Fruit fly (Drosophila melanogaster) whole organism, embryonic: ENCODE measurements around the gene CG11882.

Experiments
- Bgb ChIP-seq: fragments of 200-800 bp; sonication (Bioruptor generic); IDR thresholded peaks from 2 replicates; pipeline ENCODE4 v1.3.6; 2022; ENCODE audit warnings: missing biosample characterization, missing genetic modification characterization; ENCODE audit not compliant: partially characterized antibody
- Bteb2 ChIP-seq: fragments of 200-800 bp; sonication (Bioruptor generic); optimal IDR thresholded peaks from 2 replicates; lab custom pipeline; 2016; ENCODE audit warnings: missing biosample characterization, missing genetic modification characterization
- CG1024 ChIP-seq: fragments of 200-800 bp; sonication (Bioruptor generic); IDR thresholded peaks from 2 replicates; pipeline ENCODE4 v1.3.6; 2022; ENCODE audit warnings: missing biosample characterization, missing genetic modification characterization
- CG12104 ChIP-seq: fragments of 200-800 bp; sonication (Bioruptor generic); optimal IDR thresholded peaks from 3 replicates; lab custom pipeline; 2016; ENCODE audit warnings: missing biosample characterization, missing genetic modification characterization
- CG12155 ChIP-seq: fragments of 200-800 bp; sonication (Bioruptor generic); optimal IDR thresholded peaks from 3 replicates; lab custom pipeline; 2016; ENCODE audit warnings: missing biosample characterization, missing genetic modification characterization
- CG12236 ChIP-seq: fragments of 200-800 bp; sonication (Bioruptor generic); optimal IDR thresholded peaks from 2 replicates; lab custom pipeline; 2016; ENCODE audit warnings: missing biosample characterization, missing genetic modification characterization
- CG13624 ChIP-seq: fragments of 200-800 bp; sonication (Bioruptor generic); optimal IDR thresholded peaks from 2 replicates; lab custom pipeline; 2016; ENCODE audit warnings: missing biosample characterization, missing genetic modification characterization
- CG13775 ChIP-seq: fragments of 200-800 bp; sonication (Bioruptor generic); optimal IDR thresholded peaks from 3 replicates; lab custom pipeline; 2017; ENCODE audit warnings: missing biosample characterization, mild to moderate bottlenecking, missing genetic modification characterization
- CG17912 ChIP-seq: fragments of 200-800 bp; sonication (Bioruptor generic); optimal IDR thresholded peaks from 2 replicates; lab custom pipeline; 2018; ENCODE audit warnings: missing biosample characterization, mild to moderate bottlenecking, missing genetic modification characterization
- CG18262 ChIP-seq: fragments of 200-800 bp; optimal IDR thresholded peaks from 3 replicates; lab custom pipeline; 2019; ENCODE audit warnings: missing biosample characterization, mild to moderate bottlenecking, missing genetic modification characterization, moderate library complexity
- CG32772 ChIP-seq: fragments of 200-800 bp; sonication (Bioruptor generic); IDR thresholded peaks from 2 replicates; pipeline ENCODE4 v1.3.6; 2022; ENCODE audit warnings: missing biosample characterization, missing genetic modification characterization
- CG3726 ChIP-seq: fragments of 200-800 bp; sonication (Bioruptor generic); IDR thresholded peaks from 3 replicates; pipeline ENCODE4, ENCODE4 v1.3.6; 2022; ENCODE audit warnings: missing biosample characterization, missing genetic modification characterization
- CG4282 ChIP-seq: fragments of 200-800 bp; sonication (Bioruptor generic); optimal IDR thresholded peaks from 2 replicates; lab custom pipeline; 2016; ENCODE audit warnings: missing biosample characterization, missing genetic modification characterization
- CG6689 ChIP-seq: fragments of 200-800 bp; sonication (Bioruptor generic); IDR thresholded peaks from 2 replicates; pipeline ENCODE4 v1.3.6; 2022; ENCODE audit warnings: missing biosample characterization, missing genetic modification characterization
- CG6765 ChIP-seq: fragments of 200-800 bp; sonication (Bioruptor generic); optimal IDR thresholded peaks from 3 replicates; lab custom pipeline; 2017; ENCODE audit warnings: missing biosample characterization, mild to moderate bottlenecking, missing genetic modification characterization
- CG7745 ChIP-seq: fragments of 200-800 bp; sonication (Bioruptor generic); optimal IDR thresholded peaks from 2 replicates; lab custom pipeline; 2018; ENCODE audit warnings: missing biosample characterization, mild to moderate bottlenecking, missing genetic modification characterization, moderate library complexity
- CG7786 ChIP-seq: fragments of 200-800 bp; sonication (Bioruptor generic); optimal IDR thresholded peaks from 2 replicates; lab custom pipeline; 2016; ENCODE audit warnings: missing biosample characterization, missing genetic modification characterization
- CG8765 ChIP-seq: fragments of 200-800 bp; sonication (Bioruptor generic); IDR thresholded peaks from 2 replicates; pipeline ENCODE4 v1.3.6; 2022; ENCODE audit warnings: missing biosample characterization, missing genetic modification characterization
- CG9932 ChIP-seq: fragments of 200-800 bp; sonication (Bioruptor generic); IDR thresholded peaks from 2 replicates; pipeline ENCODE4 v1.3.6; 2022; ENCODE audit warnings: missing biosample characterization, missing genetic modification characterization
- CHES-1-like ChIP-seq: fragments of 200-800 bp; sonication (Bioruptor generic); optimal IDR thresholded peaks from 2 replicates; lab custom pipeline; 2016; ENCODE audit warnings: missing biosample characterization, missing genetic modification characterization
- CTCF ChIP-seq: fragments of 200-800 bp; sonication (Bioruptor generic); optimal IDR thresholded peaks from 2 replicates; lab custom pipeline; 2017; ENCODE audit warnings: missing biosample characterization, mild to moderate bottlenecking, missing genetic modification characterization, moderate library complexity
- Camta ChIP-seq: fragments of 200-800 bp; sonication (Bioruptor generic); optimal IDR thresholded peaks from 2 replicates; lab custom pipeline; 2016; ENCODE audit warnings: missing biosample characterization, missing genetic modification characterization
- CkIIα-i1 ChIP-seq: fragments of 200-800 bp; sonication (Bioruptor generic); IDR thresholded peaks from 2 replicates; pipeline ENCODE4 v1.3.6; 2022; ENCODE audit warnings: missing biosample characterization, missing genetic modification characterization
- CoRest ChIP-seq: fragments of 200-800 bp; sonication (Bioruptor generic); optimal IDR thresholded peaks from 3 replicates; lab custom pipeline; 2018; ENCODE audit warnings: missing biosample characterization, mild to moderate bottlenecking, missing genetic modification characterization, moderate library complexity
- Dbx ChIP-seq: fragments of 200-800 bp; sonication (Bioruptor generic); IDR thresholded peaks from 3 replicates; pipeline ENCODE4 v1.3.6; 2022; ENCODE audit warnings: missing biosample characterization, missing genetic modification characterization
- Gsc ChIP-seq: fragments of 200-800 bp; sonication (Bioruptor generic); IDR thresholded peaks from 2 replicates; pipeline ENCODE4 v1.3.6; 2022; ENCODE audit warnings: missing biosample characterization, missing genetic modification characterization
- HLH4C ChIP-seq: fragments of 200-800 bp; sonication (Bioruptor generic); IDR thresholded peaks from 3 replicates; pipeline ENCODE4 v1.3.6; 2022; ENCODE audit warnings: missing biosample characterization, missing genetic modification characterization; ENCODE audit not compliant: partially characterized antibody
- Jarid2 ChIP-seq: fragments of 200-800 bp; sonication (Bioruptor generic); optimal IDR thresholded peaks from 3 replicates; lab custom pipeline; 2017; ENCODE audit warnings: mild to moderate bottlenecking, missing biosample characterization, missing genetic modification reagents, missing genetic modification characterization
- Kr ChIP-seq: fragments of 200-800 bp; sonication (Bioruptor generic); optimal IDR thresholded peaks from 2 replicates; lab custom pipeline; 2017; ENCODE audit warnings: missing biosample characterization, mild to moderate bottlenecking, missing genetic modification characterization
- MBD-R2 ChIP-seq: fragments of 200-800 bp; sonication (Bioruptor generic); IDR thresholded peaks from 2 replicates; pipeline ENCODE4 v1.3.6; 2022; ENCODE audit warnings: missing biosample characterization, missing genetic modification characterization
- Neu2 ChIP-seq: fragments of 200-800 bp; sonication (Bioruptor generic); optimal IDR thresholded peaks from 3 replicates; lab custom pipeline; 2016; ENCODE audit warnings: missing biosample characterization, missing genetic modification characterization, borderline replicate concordance
- Nf-YA ChIP-seq: fragments of 200-800 bp; sonication (Bioruptor generic); IDR thresholded peaks from 2 replicates; pipeline ENCODE4 v1.3.6; 2022; ENCODE audit warnings: missing biosample characterization, missing genetic modification characterization
- Nf-YB ChIP-seq: fragments of 200-800 bp; sonication (Bioruptor generic); optimal IDR thresholded peaks from 3 replicates; lab custom pipeline; 2019; ENCODE audit warnings: missing biosample characterization, mild to moderate bottlenecking, missing genetic modification characterization, moderate library complexity
- Ssrp ChIP-seq: fragments of 200-800 bp; sonication (Bioruptor generic); optimal IDR thresholded peaks from 2 replicates; lab custom pipeline; 2018; ENCODE audit warnings: missing biosample characterization, mild to moderate bottlenecking, missing genetic modification characterization, moderate library complexity
- Stat92E ChIP-seq, 3 experiments: fragments of >200 bp in 2 of 3; fragments of 200-800 bp in 1 of 3; sonication (Bioruptor generic) in 1 of 3; optimal IDR thresholded peaks; 2 replicates each; lab custom pipeline; 2017 to 2019; ENCODE audit warnings: missing biosample characterization in 3 of 3, missing genetic modification characterization in 3 of 3, mild to moderate bottlenecking in 1 of 3, moderate library complexity in 1 of 3
- Xrp1 ChIP-seq: fragments of 200-800 bp; sonication (Bioruptor generic); IDR thresholded peaks from 2 replicates; pipeline ENCODE4 v1.3.6; 2022; ENCODE audit warnings: missing biosample characterization, missing genetic modification characterization
- chm ChIP-seq: fragments of 200-800 bp; sonication (Bioruptor generic); IDR thresholded peaks from 2 replicates; pipeline ENCODE4 v1.3.6; 2022; ENCODE audit warnings: missing biosample characterization, missing genetic modification characterization
- dm ChIP-seq: fragments of 200-800 bp; sonication (Bioruptor generic); optimal IDR thresholded peaks from 3 replicates; lab custom pipeline; 2016; ENCODE audit warnings: missing biosample characterization, missing genetic modification characterization
- emc ChIP-seq: fragments of 200-800 bp; sonication (Bioruptor generic); optimal IDR thresholded peaks from 2 replicates; lab custom pipeline; 2016; ENCODE audit warnings: missing biosample characterization, missing genetic modification characterization
- ind ChIP-seq: fragments of 200-800 bp; sonication (Bioruptor generic); optimal IDR thresholded peaks from 3 replicates; lab custom pipeline; 2016; ENCODE audit warnings: missing biosample characterization, missing genetic modification characterization
- ken ChIP-seq: fragments of 200-800 bp; sonication (Bioruptor generic); IDR thresholded peaks from 3 replicates; pipeline ENCODE4 v1.3.6; 2022; ENCODE audit warnings: missing biosample characterization, missing genetic modification characterization
- lbe ChIP-seq: fragments of 200-800 bp; sonication (Bioruptor generic); optimal IDR thresholded peaks from 2 replicates; lab custom pipeline; 2016; ENCODE audit warnings: missing biosample characterization, mild to moderate bottlenecking, missing genetic modification characterization
- luna ChIP-seq: fragments of 200-800 bp; sonication (Bioruptor generic); optimal IDR thresholded peaks from 2 replicates; lab custom pipeline; 2016; ENCODE audit warnings: missing biosample characterization, missing genetic modification characterization
- nom ChIP-seq: fragments of 200-800 bp; sonication (Bioruptor generic); optimal IDR thresholded peaks from 2 replicates; lab custom pipeline; 2017; ENCODE audit warnings: missing biosample characterization, missing genetic modification characterization, mild to moderate bottlenecking, moderate library complexity, missing genetic modification reagents
- oc ChIP-seq: fragments of 200-800 bp; sonication (Bioruptor generic); optimal IDR thresholded peaks from 2 replicates; lab custom pipeline; 2018; ENCODE audit warnings: missing biosample characterization, mild to moderate bottlenecking, missing genetic modification characterization, moderate library complexity
- p53 ChIP-seq: fragments of 200-800 bp; sonication (Bioruptor generic); optimal IDR thresholded peaks from 2 replicates; lab custom pipeline; 2016; ENCODE audit warnings: missing biosample characterization, missing genetic modification characterization
- sob ChIP-seq: fragments of 200-800 bp; sonication (Bioruptor generic); IDR thresholded peaks from 2 replicates; pipeline ENCODE4 v1.3.6; 2022; ENCODE audit warnings: missing biosample characterization, missing genetic modification characterization
- sqz ChIP-seq: fragments of 200-800 bp; sonication (Bioruptor generic); optimal IDR thresholded peaks from 3 replicates; lab custom pipeline; 2018; ENCODE audit warnings: missing biosample characterization, mild to moderate bottlenecking, missing genetic modification characterization
- stc ChIP-seq: fragments of 200-800 bp; sonication (Bioruptor generic); IDR thresholded peaks from 2 replicates; pipeline ENCODE4 v1.3.6; 2022; ENCODE audit warnings: missing biosample characterization, missing genetic modification characterization
- tin ChIP-seq: fragments of 200-800 bp; sonication (Bioruptor generic); optimal IDR thresholded peaks from 3 replicates; lab custom pipeline; 2016; ENCODE audit warnings: missing biosample characterization, missing genetic modification characterization

Gene CG11882

DNA sequence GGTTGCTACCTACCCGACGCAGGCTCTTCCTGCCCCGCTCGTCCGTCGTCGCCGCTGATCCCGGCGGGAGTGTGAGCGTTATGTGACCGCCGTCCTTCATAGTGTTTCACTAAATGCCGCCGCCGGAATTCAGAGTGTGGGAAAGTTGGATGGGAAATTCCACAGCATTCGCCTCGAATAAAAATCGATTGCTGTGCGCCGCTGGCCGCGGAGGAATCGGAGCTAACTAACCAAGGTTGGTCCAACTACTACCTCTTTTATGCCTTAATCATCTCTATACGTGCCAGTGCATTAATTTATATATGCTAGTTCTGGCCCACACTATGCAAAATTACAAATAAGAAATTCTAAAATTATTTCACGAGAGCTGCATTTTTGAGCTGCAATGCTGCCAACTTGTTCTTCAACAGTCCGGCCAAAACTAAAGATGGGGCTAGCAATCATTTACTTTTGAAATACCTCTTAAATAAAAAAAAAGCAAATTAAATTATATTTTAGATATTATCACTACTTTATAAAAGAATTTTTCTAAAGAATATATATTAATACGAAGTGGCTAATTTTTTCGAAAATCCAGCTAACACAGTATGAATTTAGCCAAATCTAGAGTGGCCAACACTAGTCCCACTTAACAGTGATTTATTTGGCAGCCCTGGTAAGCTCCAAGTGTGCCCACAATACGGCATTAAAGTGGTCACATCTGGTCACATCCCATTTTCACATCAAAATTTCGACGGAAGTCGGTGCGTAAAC lies 35.4 kb downstream of the CG11882 start, which contains the start of the genes alpha-Man-Ib and Pdhb (continued):
- TF ChIP-seq Jarid2 (GFP tag; lab: Kevin White, UChicago) (peak; percentile 58), Nf-YA (GFP tag; lab: Robert Waterston, UW) (0 out of 2 replicates have a peak, but pooled peaks have one; percentile 45), tin (peak; percentile 85), dm (no peak), Gsc (GFP tag; lab: Robert Waterston, UW) (0 out of 2 replicates have a peak, but pooled peaks have one; percentile 49), ken (GFP tag; lab: Robert Waterston, UW) (peak; percentile 77), Bgb (GFP tag; lab: Robert Waterston, UW) (no peak), stc (GFP tag; lab: Robert Waterston, UW) (peak; percentile 75), Camta (GFP tag; lab: Kevin White, UChicago) (peak; percentile 5), Neu2 (GFP tag; lab: Kevin White, UChicago) (no peak), CG17912 (GFP tag; lab: Kevin White, UChicago) (peak; percentile 54), ind (peak; percentile 83), CG3726 (GFP tag; lab: Robert Waterston, UW) (0 out of 3 replicates have a peak, but pooled peaks have one; percentile 40), CTCF (GFP tag; lab: Kevin White, UChicago) (no peak), nom (GFP tag; lab: Kevin White, UChicago) (peak; percentile 45), CHES-1-like (peak; percentile 19), CG9932 (GFP tag; lab: Robert Waterston, UW) (peak; percentile 93), sob (peak; percentile 83; the same call in 1 of the 2 replicates), sqz (no peak), CG32772 (GFP tag; lab: Robert Waterston, UW) (peak; percentile 69), MBD-R2 (GFP tag; lab: Robert Waterston, UW) (peak; percentile 92), CG12155 (GFP tag; lab: Kevin White, UChicago) (peak; percentile 73), Dbx (GFP tag; lab: Robert Waterston, UW) (peak; percentile 88), chm (0 out of 2 replicates have a peak, but pooled peaks have one; percentile 34), CG6689 (GFP tag; lab: Robert Waterston, UW) (peak; percentile 76), Nf-YB (GFP tag; lab: Kevin White, UChicago) (peak; percentile 52), p53 (no peak), CG13775 (GFP tag; lab: Kevin White, UChicago) (peak; percentile 89), CG12104 (GFP tag; lab: Kevin White, UChicago) (peak; percentile 72), CG7786 (GFP tag; lab: Kevin White, UChicago) (no peak), CG18262 (tag; lab: Kevin White, UChicago) (peak; percentile 76), lbe (GFP tag; lab: Kevin White, UChicago) (peak; percentile 72), CG7745 (tag; lab: Kevin White, UChicago) (no peak), luna (GFP tag; lab: Kevin White, UChicago) (no peak), HLH4C (GFP tag; lab: Robert Waterston, UW) (no peak), CG13624 (GFP tag; lab: Kevin White, UChicago) (peak; percentile 32), Ssrp (peak; percentile 81), Xrp1 (peak; percentile 80), CG8765 (GFP tag; lab: Robert Waterston, UW) (peak; percentile 71), oc (no peak), CG6765 (GFP tag; lab: Kevin White, UChicago) (peak; percentile 24), Kr (GFP tag; lab: Kevin White, UChicago) (no peak), CoRest (peak; percentile 92), CG1024 (GFP tag; lab: Robert Waterston, UW) (peak; percentile 48; the same call in 1 of the 2 replicates), CkIIα-i1 (no peak), Bteb2 (no peak), Stat92E (GFP tag; optimal IDR thresholded peaks at IDR 0.05; lab: Kevin White, UChicago) (peak in 1 of 3 experiments; percentile 11), emc (GFP tag; lab: Kevin White, UChicago) (no peak), CG12236 (GFP tag; lab: Kevin White, UChicago) (no peak), CG4282 (GFP tag; lab: Kevin White, UChicago) (no peak)
